Fruit fly (Drosophila melanogaster): ENCODE data around the gene hng3.

hng3 gene

DNA sequence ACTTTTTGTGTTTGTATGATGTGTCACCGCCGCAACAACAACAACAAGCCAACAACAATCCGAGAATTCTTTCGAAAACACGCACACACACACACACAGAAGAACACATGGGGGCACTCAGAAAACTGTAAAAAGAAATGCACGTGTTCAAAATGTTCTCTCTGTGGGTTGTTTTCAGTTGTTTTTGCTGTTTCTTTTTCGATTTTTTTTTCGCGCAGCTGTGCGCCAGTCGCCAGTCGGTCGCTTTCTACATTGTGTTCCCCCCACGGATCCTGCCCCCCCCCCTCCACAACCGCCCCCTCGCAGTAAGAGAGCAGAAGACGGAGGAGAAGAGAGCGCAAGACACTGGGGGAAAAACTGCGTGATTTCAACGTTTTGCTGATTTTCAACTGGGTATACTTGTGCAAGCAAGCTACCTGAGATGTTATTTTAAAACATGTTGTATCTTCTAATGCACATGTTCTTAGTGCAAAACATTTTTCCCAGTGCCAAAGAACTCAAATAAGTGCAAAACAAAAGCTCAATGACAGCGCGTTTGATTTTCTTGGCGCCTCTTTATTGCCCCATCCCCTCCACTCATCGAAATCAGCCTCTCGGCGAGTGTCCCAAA is 3.7 kb downstream of the hng3 start (continued):
- TF ChIP-seq ase (GFP tag; IDR thresholded peaks at IDR 0.05) (peak; percentile 47; the same call in 2 of the 3 replicates), gcm2 (GFP tag; optimal IDR thresholded peaks at IDR 0.05) (no peak), CG1603 (tag; optimal IDR thresholded peaks at IDR 0.05) (peak; percentile 56), CG1832 (GFP tag; optimal IDR thresholded peaks at IDR 0.05) (no peak), CkIIα-i1 (GFP tag; IDR thresholded peaks at IDR 0.05) (no peak), CG17612 (GFP tag; IDR thresholded peaks at IDR 0.05) (peak; percentile 46; the same call in 1 of the 2 replicates), CG10462 (GFP tag; optimal IDR thresholded peaks at IDR 0.05) (no peak), zen2 (GFP tag; IDR thresholded peaks at IDR 0.05; ENCODE audit: partially characterized antibody) (no peak), Neu2 (GFP tag; optimal IDR thresholded peaks at IDR 0.05; ENCODE audit: borderline replicate concordance) (no peak), jumu (GFP tag; optimal IDR thresholded peaks at IDR 0.05) (no peak), tgo (GFP tag; IDR thresholded peaks at IDR 0.05) (peak; percentile 55; the same call in 2 of the 3 replicates), nerfin-1 (tag; optimal IDR thresholded peaks at IDR 0.05) (no peak), usp (GFP tag; optimal IDR thresholded peaks at IDR 0.05) (no peak), CG15011 (GFP tag; optimal IDR thresholded peaks at IDR 0.05) (no peak), Max (GFP tag; optimal IDR thresholded peaks at IDR 0.05) (no peak), Dfd (GFP tag; optimal IDR thresholded peaks at IDR 0.05) (no peak), Ada2b (GFP tag; IDR thresholded peaks at IDR 0.05) (peak; percentile 69), zf30C (GFP tag; optimal IDR thresholded peaks at IDR 0.05) (peak; percentile 44), cg (GFP tag; optimal IDR thresholded peaks at IDR 0.05) (peak; percentile 35), jigr1 (GFP tag; IDR thresholded peaks at IDR 0.05) (no peak), slbo (GFP tag; IDR thresholded peaks at IDR 0.05) (peak; percentile 77), her (GFP tag; optimal IDR thresholded peaks at IDR 0.05) (no peak), gem (tag; optimal IDR thresholded peaks at IDR 0.05) (peak; percentile 44), CG9609 (GFP tag; optimal IDR thresholded peaks at IDR 0.05) (no peak), Dek (tag; optimal IDR thresholded peaks at IDR 0.05) (no peak), grau (tag; optimal IDR thresholded peaks at IDR 0.05) (peak; percentile 6), Asciz (GFP tag; optimal IDR thresholded peaks at IDR 0.05) (peak; percentile 16), btn (GFP tag; optimal IDR thresholded peaks at IDR 0.05) (no peak), Sin3A (optimal IDR thresholded peaks at IDR 0.05) (no peak), Hmr (GFP tag; optimal IDR thresholded peaks at IDR 0.05) (peak; percentile 42), Mes4 (GFP tag; optimal IDR thresholded peaks at IDR 0.05) (no peak), Dip3 (GFP tag; optimal IDR thresholded peaks at IDR 0.05) (no peak), CG10366 (GFP tag; IDR thresholded peaks at IDR 0.05) (no peak), CG18262 (tag; optimal IDR thresholded peaks at IDR 0.05) (peak; percentile 8), CG17568 (GFP tag; optimal IDR thresholded peaks at IDR 0.05) (no peak), CG14965 (GFP tag; optimal IDR thresholded peaks at IDR 0.05; ENCODE audit: borderline replicate concordance) (no peak), vvl (GFP tag; IDR thresholded peaks at IDR 0.05) (peak; percentile 64; the same call in 1 of the 2 replicates), CG2129 (GFP tag; IDR thresholded peaks at IDR 0.05; ENCODE audit: partially characterized antibody) (no peak), hth (optimal IDR thresholded peaks at IDR 0.05) (no peak), Ptx1 (GFP tag; IDR thresholded peaks at IDR 0.05) (peak; percentile 75), odd (GFP tag; optimal IDR thresholded peaks at IDR 0.05) (no peak), CG10274 (GFP tag; optimal IDR thresholded peaks at IDR 0.05) (no peak), wek (GFP tag; optimal IDR thresholded peaks at IDR 0.05) (no peak), Med (GFP tag) (peak; percentile 90), CG17186 (GFP tag; optimal IDR thresholded peaks at IDR 0.05) (no peak), Rfx (GFP tag; IDR thresholded peaks at IDR 0.05) (peak; percentile 86), CG11504 (tag; optimal IDR thresholded peaks at IDR 0.05) (peak; percentile 47), CG10959 (GFP tag; IDR thresholded peaks at IDR 0.05) (no peak), pb (GFP tag; optimal IDR thresholded peaks at IDR 0.05) (no peak), CG15696 (tag; optimal IDR thresholded peaks at IDR 0.05) (no peak), CG1792 (GFP tag; optimal IDR thresholded peaks at IDR 0.05) (no peak)

All from whole organism, embryonic.